Worm (Caenorhabditis elegans) whole organism, L4 larva: Measurements from ENCODE around the gene srz-102.
"Not testable (repeated sequence)": the region's sequence is repeated elsewhere in the genome, so short reads cannot be mapped to it uniquely, and the experiment has no call there.

ENCODE experiments used
- arid-1 ChIP-seq: fragments of 200-800 bp; sonication (Bioruptor generic); conservative IDR thresholded peaks from 2 replicates; pipeline ENCODE4 v1.3.6; 2022; ENCODE audit warnings: missing genetic modification reagents, missing genetic modification characterization, missing compliant biosample characterization
- ctbp-1 ChIP-seq: fragments of 200-800 bp; sonication (Bioruptor generic); IDR thresholded peaks from 2 replicates; pipeline ENCODE4 v1.3.6; 2022; ENCODE audit warnings: missing genetic modification reagents, missing genetic modification characterization, missing compliant biosample characterization
- nhr-11 ChIP-seq: fragments of 150-350 bp; optimal IDR thresholded peaks from 2 replicates; lab custom pipeline; 2014; ENCODE audit warnings: missing biosample characterization, missing genetic modification characterization

DNA sequence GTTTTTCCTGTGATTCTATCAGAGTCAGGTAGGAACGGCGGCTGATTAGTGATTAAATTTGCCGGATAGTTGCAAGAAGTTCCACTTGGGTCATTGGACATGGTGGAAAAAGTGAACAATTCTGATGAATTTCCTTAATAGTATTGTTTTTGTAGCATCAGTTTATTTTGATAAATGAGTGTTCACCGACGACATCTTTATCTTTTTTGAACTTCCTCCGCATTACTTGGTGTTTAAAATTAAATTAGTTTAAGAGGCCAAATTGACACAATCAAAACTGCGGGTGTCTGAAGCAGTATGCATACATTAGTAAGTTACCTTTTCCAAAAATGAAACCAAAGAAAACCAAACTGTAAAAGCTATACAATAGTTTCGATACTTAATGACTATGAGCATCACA lies 38.1 kb upstream of the srz-102 start, which contains the start of gene W06G6.11:
- TF ChIP-seq nhr-11 (tag; lab: Kevin White, UChicago); ctbp-1 (GFP tag; lab: Robert Waterston, UW); arid-1 (GFP tag; lab: Robert Waterston, UW): not testable (repeated sequence)
